Fruit fly (Drosophila melanogaster) whole organism, prepupa: Measurements from ENCODE around the gene Ravus.

Experiments
- Blimp-1 ChIP-seq: fragments of 200-800 bp; sonication (Bioruptor generic); optimal IDR thresholded peaks from 3 replicates; lab custom pipeline; 2017; ENCODE audit warnings: missing biosample characterization, missing genetic modification characterization, mild to moderate bottlenecking, moderate library complexity, missing genetic modification reagents
- CG10631 ChIP-seq: fragments of 200-800 bp; sonication (Bioruptor generic); optimal IDR thresholded peaks from 2 replicates; lab custom pipeline; 2016; ENCODE audit warnings: missing biosample characterization, missing genetic modification characterization
- CG11762 ChIP-seq: fragments of 200-800 bp; sonication (Bioruptor generic); optimal IDR thresholded peaks from 3 replicates; lab custom pipeline; 2016; ENCODE audit warnings: missing biosample characterization, missing genetic modification characterization; ENCODE audit not compliant: insufficient read depth
- CG11902 ChIP-seq: fragments of 200-800 bp; sonication (Bioruptor generic); optimal IDR thresholded peaks from 3 replicates; lab custom pipeline; 2016; ENCODE audit warnings: missing biosample characterization, missing genetic modification characterization
- CG1621 ChIP-seq: fragments of 200-800 bp; sonication (Bioruptor generic); optimal IDR thresholded peaks from 3 replicates; lab custom pipeline; 2018; ENCODE audit warnings: missing biosample characterization, mild to moderate bottlenecking, missing genetic modification characterization
- CG16779 ChIP-seq: fragments of 200-800 bp; sonication (Bioruptor generic); optimal IDR thresholded peaks from 3 replicates; lab custom pipeline; 2017; ENCODE audit warnings: missing biosample characterization, mild to moderate bottlenecking, missing genetic modification characterization
- CG31627 ChIP-seq: fragments of 200-800 bp; sonication (Bioruptor generic); optimal IDR thresholded peaks from 3 replicates; lab custom pipeline; 2016; ENCODE audit warnings: missing biosample characterization, missing genetic modification characterization
- CG32006 ChIP-seq: fragments of 200-800 bp; sonication (Bioruptor generic); optimal IDR thresholded peaks from 3 replicates; lab custom pipeline; 2017; ENCODE audit warnings: missing biosample characterization, mild to moderate bottlenecking, missing genetic modification characterization
- CG3919 ChIP-seq: fragments of 200-800 bp; sonication (Bioruptor generic); optimal IDR thresholded peaks from 3 replicates; lab custom pipeline; 2016; ENCODE audit warnings: missing biosample characterization, missing genetic modification characterization
- CG4318 ChIP-seq: fragments of 200-800 bp; sonication (Bioruptor generic); optimal IDR thresholded peaks from 3 replicates; lab custom pipeline; 2017; ENCODE audit warnings: missing biosample characterization, mild to moderate bottlenecking, missing genetic modification characterization
- CG6276 ChIP-seq: fragments of 200-800 bp; sonication (Bioruptor generic); optimal IDR thresholded peaks from 2 replicates; lab custom pipeline; 2017; ENCODE audit warnings: missing biosample characterization, mild to moderate bottlenecking, missing genetic modification characterization
- CG6792 ChIP-seq: fragments of 200-800 bp; sonication (Bioruptor generic); optimal IDR thresholded peaks from 3 replicates; lab custom pipeline; 2016; ENCODE audit warnings: missing biosample characterization, missing genetic modification characterization
- CG6808 ChIP-seq: fragments of 200-800 bp; sonication (Bioruptor generic); optimal IDR thresholded peaks from 3 replicates; lab custom pipeline; 2017; ENCODE audit warnings: missing biosample characterization, missing genetic modification characterization, mild to moderate bottlenecking, moderate library complexity, missing genetic modification reagents
- CG6854 ChIP-seq: fragments of 200-800 bp; sonication (Bioruptor generic); optimal IDR thresholded peaks from 2 replicates; lab custom pipeline; 2017; ENCODE audit warnings: missing biosample characterization, mild to moderate bottlenecking, missing genetic modification characterization
- CG8119 ChIP-seq: fragments of 200-800 bp; sonication (Bioruptor generic); IDR thresholded peaks from 3 replicates; pipeline ENCODE4 v1.3.6; 2022; ENCODE audit warnings: missing biosample characterization, missing genetic modification characterization
- CG8632 ChIP-seq: fragments of 200-800 bp; sonication (Bioruptor generic); optimal IDR thresholded peaks from 3 replicates; lab custom pipeline; 2016; ENCODE audit warnings: missing biosample characterization, missing genetic modification characterization
- Eip75B ChIP-seq: fragments of 200-800 bp; sonication (Bioruptor generic); optimal IDR thresholded peaks from 3 replicates; lab custom pipeline; 2016; ENCODE audit warnings: missing biosample characterization, missing genetic modification characterization
- Eip78C ChIP-seq: fragments of 200-800 bp; sonication (Bioruptor generic); peaks from one replicate; lab custom pipeline; 2016; ENCODE audit warnings: missing biosample characterization, missing genetic modification characterization
- Eip93F ChIP-seq: fragments of 200-800 bp; sonication (Bioruptor generic); optimal IDR thresholded peaks from 2 replicates; lab custom pipeline; 2016; ENCODE audit warnings: missing biosample characterization, mild to moderate bottlenecking, missing genetic modification characterization
- Ets21C ChIP-seq: fragments of 200-800 bp; sonication (Bioruptor generic); optimal IDR thresholded peaks from 3 replicates; lab custom pipeline; 2016; ENCODE audit warnings: missing biosample characterization, missing genetic modification characterization
- Hr4 ChIP-seq: fragments of 200-800 bp; sonication (Bioruptor generic); optimal IDR thresholded peaks from 3 replicates; lab custom pipeline; 2016; ENCODE audit warnings: missing biosample characterization, missing genetic modification characterization
- Smox ChIP-seq: fragments of 200-800 bp; sonication (Bioruptor generic); optimal IDR thresholded peaks from 3 replicates; lab custom pipeline; 2016; ENCODE audit warnings: missing biosample characterization, missing genetic modification characterization
- achi ChIP-seq: fragments of 200-800 bp; sonication (Bioruptor generic); optimal IDR thresholded peaks from 3 replicates; lab custom pipeline; 2016; ENCODE audit warnings: missing biosample characterization, missing genetic modification characterization
- acj6 ChIP-seq: fragments of 200-800 bp; sonication (Bioruptor generic); optimal IDR thresholded peaks from 3 replicates; lab custom pipeline; 2016; ENCODE audit warnings: missing biosample characterization, missing genetic modification characterization
- cyc ChIP-seq: fragments of 200-800 bp; sonication (Bioruptor generic); optimal IDR thresholded peaks from 3 replicates; lab custom pipeline; 2016; ENCODE audit warnings: missing biosample characterization, missing genetic modification characterization
- dac ChIP-seq: fragments of 200-800 bp; sonication (Bioruptor generic); optimal IDR thresholded peaks from 2 replicates; lab custom pipeline; 2017; ENCODE audit warnings: missing biosample characterization, mild to moderate bottlenecking, missing genetic modification characterization
- eg ChIP-seq: fragments of 200-800 bp; sonication (Bioruptor generic); IDR thresholded peaks from 3 replicates; pipeline ENCODE4 v1.3.6; 2022; ENCODE audit warnings: missing biosample characterization, missing genetic modification characterization
- fd59A ChIP-seq: fragments of 200-800 bp; sonication (Bioruptor generic); optimal IDR thresholded peaks from 2 replicates; lab custom pipeline; 2017; ENCODE audit warnings: missing biosample characterization, mild to moderate bottlenecking, missing genetic modification characterization, missing genetic modification reagents
- net ChIP-seq: fragments of 200-800 bp; sonication (Bioruptor generic); optimal IDR thresholded peaks from 3 replicates; lab custom pipeline; 2016; ENCODE audit warnings: missing biosample characterization, missing genetic modification characterization
- salr ChIP-seq, 2 experiments: fragments of 200-800 bp; sonication (Bioruptor generic); optimal IDR thresholded peaks; 3 replicates each; lab custom pipeline; 2016 to 2018; ENCODE audit warnings: missing biosample characterization in 2 of 2, missing genetic modification characterization in 2 of 2, mild to moderate bottlenecking in 1 of 2
- spab ChIP-seq: fragments of 200-800 bp; sonication (Bioruptor generic); optimal IDR thresholded peaks from 2 replicates; lab custom pipeline; 2017; ENCODE audit warnings: missing biosample characterization, mild to moderate bottlenecking, missing genetic modification characterization, missing genetic modification reagents
- svp ChIP-seq: fragments of 200-800 bp; sonication (Bioruptor generic); peaks from one replicate; lab custom pipeline; 2016; ENCODE audit warnings: missing biosample characterization, missing genetic modification characterization
- vri ChIP-seq: fragments of 200-800 bp; sonication (Bioruptor generic); optimal IDR thresholded peaks from 3 replicates; lab custom pipeline; 2016; ENCODE audit warnings: missing biosample characterization, mild to moderate bottlenecking, missing genetic modification characterization

Gene Ravus

DNA sequence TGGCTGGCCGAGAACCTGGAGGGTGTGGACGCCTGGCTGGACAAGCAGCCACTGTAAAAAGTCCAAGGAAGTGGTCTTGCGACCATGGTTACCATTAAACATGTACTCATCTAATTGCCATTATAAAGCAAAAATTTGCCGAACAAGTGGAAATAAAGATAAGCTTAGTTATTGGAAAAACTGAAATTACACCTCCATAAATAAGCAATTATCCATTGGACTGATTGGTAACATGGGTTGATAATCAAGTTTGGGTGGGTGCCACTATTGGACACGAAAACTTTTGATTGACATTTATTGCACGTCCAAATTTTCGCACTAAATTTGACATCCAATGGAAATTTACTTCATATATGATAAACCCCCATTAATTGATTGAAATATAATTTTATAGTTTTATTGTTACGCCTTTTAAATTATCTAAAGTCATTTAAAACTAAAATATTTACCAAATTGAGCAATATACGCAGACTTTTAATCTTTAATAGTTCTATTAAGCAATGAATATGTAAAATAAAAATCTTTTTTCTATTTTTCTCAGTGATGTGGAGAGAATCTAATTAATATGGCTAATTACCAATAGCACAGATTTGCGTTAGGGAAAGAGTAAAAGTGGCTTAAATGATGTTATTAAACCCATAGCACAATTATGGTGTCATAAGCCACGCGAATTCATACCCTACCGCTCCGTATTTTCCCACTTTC is 34.4 kb upstream of the Ravus start, which contains the start of gene CG8774:
TSS of gene CG8774 (plus strand) at position 655 of the 705 bp plus-strand sequence.
- TF ChIP-seq eg (GFP tag; lab: Robert Waterston, UW) (no peak), acj6 (GFP tag; lab: Kevin White, UChicago) (no peak), Smox (GFP tag; lab: Kevin White, UChicago) (no peak), CG10631 (GFP tag; lab: Kevin White, UChicago) (no peak), Eip93F (GFP tag; lab: Kevin White, UChicago) (no peak), Ets21C (GFP tag; lab: Kevin White, UChicago) (no peak), CG8632 (GFP tag; lab: Kevin White, UChicago) (no peak), cyc (no peak), CG31627 (no peak), CG6792 (GFP tag; lab: Kevin White, UChicago) (no peak), CG11902 (GFP tag; lab: Kevin White, UChicago) (no peak), Eip78C (no peak), net (GFP tag; lab: Kevin White, UChicago) (no peak), CG6276 (no peak), CG16779 (tag; lab: Kevin White, UChicago) (no peak)

DNA sequence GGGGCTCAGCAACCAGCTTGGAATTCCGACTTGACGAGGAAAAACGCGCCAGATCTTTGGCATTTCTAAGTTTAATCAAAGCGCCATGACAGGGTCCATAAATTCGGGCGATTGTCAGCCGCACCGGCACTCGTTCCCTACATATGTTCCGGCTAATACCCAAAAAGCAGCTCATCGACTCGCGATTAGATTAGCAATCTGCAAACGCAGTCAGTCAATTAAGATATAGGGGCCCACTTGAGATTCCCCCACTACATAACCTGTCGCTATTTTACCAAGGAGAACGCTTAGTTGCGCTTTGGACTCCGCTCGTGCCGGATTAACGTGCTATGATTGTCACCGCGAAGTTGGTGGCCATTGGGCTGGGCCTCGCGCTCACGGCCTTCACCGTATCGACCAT is 30.6 kb upstream of the Ravus start, which contains the start of gene CG8773:
TSS of gene CG8773 (plus strand) at position 288 of the 400 bp plus-strand sequence.
- TF ChIP-seq CG32006 (GFP tag; lab: Kevin White, UChicago) = no peak
- TF ChIP-seq vri (GFP tag; lab: Kevin White, UChicago) = peak; percentile 19

DNA sequence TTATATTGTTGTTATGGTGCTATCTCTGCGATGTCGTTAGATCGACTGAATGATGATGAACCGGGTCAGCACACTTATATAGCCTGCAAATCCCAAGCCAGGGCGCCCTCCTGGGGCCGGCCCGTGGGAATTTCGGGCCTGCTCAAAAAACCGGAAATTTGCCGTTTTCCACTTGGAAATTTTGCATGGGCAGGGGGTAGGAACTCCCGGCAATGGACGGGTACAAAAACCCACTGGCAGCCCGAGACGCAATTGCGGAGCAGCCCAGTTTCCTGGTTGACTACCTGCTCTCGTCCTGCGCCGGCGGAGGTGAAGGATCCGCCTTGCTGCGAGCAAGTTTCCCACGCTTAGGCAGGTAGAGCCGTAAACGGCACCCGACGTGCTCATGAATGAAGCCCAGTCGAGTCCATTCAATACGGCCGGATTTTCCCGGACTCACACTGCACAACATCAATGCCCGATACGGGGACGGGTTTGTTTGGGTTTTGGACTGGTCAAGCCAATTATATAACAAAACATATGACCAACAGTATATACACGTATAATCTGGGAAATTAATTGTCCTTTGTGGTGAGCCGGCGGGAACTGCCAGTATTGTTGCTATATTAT is 29.4 kb upstream of the Ravus start, which contains the start of gene wntD:
TSS of gene wntD (minus strand) at position 51 of the 609 bp plus-strand sequence.
- TF ChIP-seq acj6 (GFP tag; lab: Kevin White, UChicago) (no peak), fd59A (GFP tag; lab: Kevin White, UChicago) (no peak), Smox (GFP tag; lab: Kevin White, UChicago) (no peak), CG32006 (GFP tag; lab: Kevin White, UChicago) (no peak), CG11762 (GFP tag; lab: Kevin White, UChicago) (no peak), CG6808 (GFP tag; lab: Kevin White, UChicago) (no peak), CG1621 (tag; lab: Kevin White, UChicago) (no peak), spab (GFP tag; lab: Kevin White, UChicago) (no peak), CG11902 (GFP tag; lab: Kevin White, UChicago) (no peak), Eip93F (GFP tag; lab: Kevin White, UChicago) (no peak), CG3919 (GFP tag; lab: Kevin White, UChicago) (no peak), CG6854 (GFP tag; lab: Kevin White, UChicago) (no peak), Eip75B (GFP tag; lab: Kevin White, UChicago) (no peak), dac (GFP tag; lab: Kevin White, UChicago) (no peak), CG4318 (GFP tag; lab: Kevin White, UChicago) (no peak), Eip78C (no peak), CG16779 (tag; lab: Kevin White, UChicago) (no peak)

DNA sequence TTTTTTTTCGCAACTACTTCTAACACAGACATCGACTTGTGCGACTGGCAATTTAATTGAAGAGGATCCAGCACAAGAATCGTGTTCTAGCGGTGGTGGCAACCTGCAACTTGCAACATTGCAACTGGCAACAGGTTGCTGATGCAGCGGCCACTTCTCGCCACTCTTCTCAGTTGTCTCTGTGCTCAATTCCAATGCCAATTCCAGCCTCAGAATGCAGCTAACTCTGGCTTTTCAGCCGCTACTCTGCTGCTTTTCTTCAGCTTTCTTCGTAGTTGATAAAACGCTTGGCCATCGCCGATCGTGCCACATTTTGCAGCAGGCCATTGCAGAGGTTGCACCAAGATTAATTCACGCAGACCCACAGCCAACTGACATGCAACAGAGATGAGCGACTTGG is 26.5 kb upstream of the Ravus start, which contains the start of gene Osi22:
TSS of gene Osi22 (plus strand) at position 301 of the 400 bp plus-strand sequence.
- TF ChIP-seq salr (GFP tag; optimal IDR thresholded peaks at IDR 0.05; lab: Kevin White, UChicago) (no peak), CG16779 (tag; lab: Kevin White, UChicago) (no peak), acj6 (GFP tag; lab: Kevin White, UChicago) (no peak), CG3919 (GFP tag; lab: Kevin White, UChicago) (no peak), Smox (GFP tag; lab: Kevin White, UChicago) (no peak), achi (no peak), Blimp-1 (no peak), CG8119 (GFP tag; lab: Robert Waterston, UW) (no peak), CG31627 (no peak), svp (GFP tag; lab: Kevin White, UChicago) (no peak), Hr4 (no peak)
